Fruit fly (Drosophila melanogaster) Kc167 (cell line): Measurements from ENCODE around the gene IA-2.

Experiments
- Myc ChIP-seq: fragments of >200 bp; optimal IDR thresholded peaks from 2 replicates; lab custom pipeline; 2017; ENCODE audit warnings: missing external identifiers
- Sin3A ChIP-seq: fragments of >200 bp; optimal IDR thresholded peaks from 2 replicates; lab custom pipeline; 2018; ENCODE audit warnings: missing external identifiers
- h ChIP-seq: fragments of >200 bp; optimal IDR thresholded peaks from 3 replicates; lab custom pipeline; 2018; ENCODE audit warnings: missing external identifiers
- insv ChIP-seq: fragments of >200 bp; optimal IDR thresholded peaks from 3 replicates; lab custom pipeline; 2018; ENCODE audit warnings: missing external identifiers
- psq ChIP-seq: fragments of >200 bp; optimal IDR thresholded peaks from 2 replicates; lab custom pipeline; 2017; ENCODE audit warnings: missing external identifiers
- ttk ChIP-seq: sonication (Bioruptor generic); optimal IDR thresholded peaks from 2 replicates; lab custom pipeline; 2017; ENCODE audit warnings: missing external identifiers

DNA sequence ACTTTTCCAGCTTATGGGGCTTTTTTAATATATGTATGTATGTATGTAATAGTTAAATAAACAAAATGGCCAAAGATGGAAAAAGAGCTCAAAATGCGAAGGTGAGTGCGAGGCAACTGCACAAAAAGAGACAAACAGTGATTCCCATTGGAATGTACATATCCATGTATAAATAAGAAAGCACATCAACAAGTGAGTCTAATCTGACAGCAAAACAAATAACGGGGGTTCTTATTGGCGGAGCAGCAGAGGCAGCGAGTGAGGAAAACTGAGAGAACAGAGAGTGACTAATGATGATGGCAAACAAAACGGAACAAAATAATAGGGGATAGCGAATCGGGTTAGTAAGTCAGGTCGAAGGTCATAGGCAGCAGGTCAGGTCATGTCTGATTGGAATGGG is 73.7 kb downstream of the IA-2 start:
- TF ChIP-seq Sin3A (no peak), psq (no peak), Myc (lab: Kevin White, UChicago) (no peak), insv (no peak), ttk (lab: Kevin White, UChicago) (no peak), h (lab: Kevin White, UChicago) (no peak)
